Worm (Caenorhabditis elegans) whole organism, mixed stage, embryonic: ENCODE data around the gene hum-4.

Experiments
- blmp-1 ChIP-seq: fragments of 150-350 bp; optimal IDR thresholded peaks from 2 replicates; lab custom pipeline; 2014; ENCODE audit warnings: missing biosample characterization, missing genetic modification characterization
- ceh-39 ChIP-seq: fragments of 150-350 bp; optimal IDR thresholded peaks from 2 replicates; lab custom pipeline; 2014; ENCODE audit warnings: missing biosample characterization, missing genetic modification characterization
- ceh-83 ChIP-seq: fragments of 200-800 bp; sonication (Bioruptor generic); optimal IDR thresholded peaks from 2 replicates; lab custom pipeline; 2018; ENCODE audit warnings: mild to moderate bottlenecking, missing genetic modification characterization, missing compliant biosample characterization
- elt-1 ChIP-seq: sonication (generic microtip); optimal IDR thresholded peaks from 2 replicates; lab custom pipeline; 2017; ENCODE audit warnings: missing genetic modification characterization, mild to moderate bottlenecking, missing compliant biosample characterization, antibody characterized with exemption, moderate library complexity, borderline replicate concordance; ENCODE audit not compliant: insufficient read depth
- lsy-2 ChIP-seq: fragments of 150-350 bp; optimal IDR thresholded peaks from 2 replicates; lab custom pipeline; 2014; ENCODE audit warnings: missing biosample characterization, missing genetic modification characterization
- mls-2 ChIP-seq: sonication (generic microtip); optimal IDR thresholded peaks from 2 replicates; lab custom pipeline; 2016; ENCODE audit warnings: mild to moderate bottlenecking, missing genetic modification characterization, moderate library complexity, missing compliant biosample characterization
- nhr-12 ChIP-seq: fragments of 150-350 bp; optimal IDR thresholded peaks from 2 replicates; lab custom pipeline; 2014; ENCODE audit warnings: missing biosample characterization, missing genetic modification characterization
- nhr-237 ChIP-seq: fragments of 150-350 bp; optimal IDR thresholded peaks from 2 replicates; lab custom pipeline; 2014; ENCODE audit warnings: missing biosample characterization, missing genetic modification characterization
- pha-4 ChIP-seq: fragments of 150-350 bp; optimal IDR thresholded peaks from 2 replicates; lab custom pipeline; 2018; ENCODE audit warnings: missing biosample characterization, missing genetic modification reagents, missing genetic modification characterization
- sem-2 ChIP-seq: fragments of 200-800 bp; sonication (Bioruptor generic); optimal IDR thresholded peaks from 2 replicates; lab custom pipeline; 2018; ENCODE audit warnings: mild to moderate bottlenecking, missing genetic modification characterization, missing compliant biosample characterization
- snpc-4 ChIP-seq: fragments of 150-350 bp; optimal IDR thresholded peaks from 2 replicates; lab custom pipeline; 2014; ENCODE audit warnings: missing biosample characterization, missing genetic modification characterization
- unc-39 ChIP-seq: fragments of 150-350 bp; optimal IDR thresholded peaks from 2 replicates; lab custom pipeline; 2014; ENCODE audit warnings: missing biosample characterization, missing genetic modification characterization
- ztf-11 ChIP-seq: fragments of 150-350 bp; optimal IDR thresholded peaks from 2 replicates; lab custom pipeline; 2014; ENCODE audit warnings: missing biosample characterization, missing genetic modification characterization

DNA sequence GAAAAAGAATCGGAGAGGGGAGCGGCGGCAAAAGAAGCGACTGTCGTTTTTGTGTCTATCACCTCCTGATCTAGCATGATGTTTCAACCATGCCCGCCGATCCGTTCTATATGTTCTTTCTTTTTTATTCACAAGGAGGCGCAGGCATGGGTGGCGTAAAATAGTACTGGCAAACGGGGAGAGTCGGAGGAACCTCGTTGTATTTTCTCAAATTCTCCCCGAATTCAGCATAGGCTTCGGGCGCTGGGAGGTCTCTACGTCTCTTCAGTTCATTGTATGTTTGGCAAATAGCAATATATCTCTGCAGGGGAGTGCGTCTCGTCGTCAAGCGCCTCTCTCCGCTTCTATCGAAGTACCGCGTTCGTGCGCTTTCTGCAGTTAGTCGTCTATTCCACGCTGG lies 31.8 kb upstream of the hum-4 start, which contains the start of gene lin-14:
- TF ChIP-seq pha-4 (tag; lab: Kevin White, UChicago) (peak; percentile 8), lsy-2 (tag; lab: Kevin White, UChicago) (peak; percentile 5), snpc-4 (tag; lab: Kevin White, UChicago) (no peak), nhr-12 (tag; lab: Kevin White, UChicago) (no peak), sem-2 (GFP tag; lab: Kevin White, UChicago) (no peak), ztf-11 (no peak), ceh-39 (no peak), nhr-237 (tag; lab: Kevin White, UChicago) (no peak), blmp-1 (no peak), unc-39 (tag; lab: Kevin White, UChicago) (no peak), elt-1 (tag; lab: Kevin White, UChicago) (no peak), ceh-83 (GFP tag; lab: Kevin White, UChicago) (no peak), mls-2 (tag; lab: Kevin White, UChicago) (peak; percentile 32)
